Worm (Caenorhabditis elegans): Measurements from ENCODE around the gene cyp-23A1.

DNA sequence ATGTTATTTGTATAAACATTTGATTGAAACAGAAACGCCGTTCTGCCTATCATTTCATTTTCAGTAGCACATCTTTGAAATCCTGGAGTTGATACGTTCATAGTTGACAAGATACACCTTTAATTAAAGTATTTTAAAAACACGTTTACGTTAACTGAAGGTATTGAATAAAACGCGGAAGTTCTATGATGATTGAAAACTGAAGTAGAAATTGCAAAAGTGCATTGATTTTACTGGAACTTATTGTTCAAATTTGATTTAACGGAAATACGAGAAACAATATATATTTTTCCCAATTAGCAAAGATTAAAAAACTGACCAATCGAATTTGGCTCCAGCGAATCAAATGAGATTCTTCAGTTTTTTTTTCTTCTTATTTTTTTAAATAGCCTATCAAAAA lies 31.6 kb downstream of the cyp-23A1 start, which contains the start of gene sra-34:
- no peak for TF ChIP-seq dao-5 (tag; optimal IDR thresholded peaks at IDR 0.05)
- TF ChIP-seq him-1 (tag; optimal IDR thresholded peaks at IDR 0.05): no peak
- no peak for TF ChIP-seq W03F9.2 (tag; optimal IDR thresholded peaks at IDR 0.05)
